Fruit fly (Drosophila melanogaster): ENCODE measurements around the gene Ktl.

The Ktl gene

DNA sequence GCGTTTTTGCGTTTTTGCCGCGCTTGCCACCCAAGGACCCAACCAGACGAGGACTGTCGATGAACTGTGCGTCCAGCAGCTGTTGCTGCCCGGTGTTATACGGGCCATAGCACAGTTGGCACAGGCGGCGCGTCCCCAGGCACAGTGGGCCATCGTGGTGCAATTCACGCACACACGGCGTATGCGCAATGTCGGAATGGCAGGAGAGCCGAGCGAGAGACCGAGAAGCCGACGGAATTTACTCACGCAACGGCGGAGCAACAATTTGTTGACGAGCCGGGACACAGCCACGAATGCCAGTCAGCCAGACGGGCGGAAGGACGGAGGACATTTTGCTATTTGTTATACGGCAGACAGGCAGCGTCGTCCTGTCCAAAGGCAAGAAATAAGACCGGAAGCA lies 48.3 kb upstream of the Ktl start, which contains the start of gene CG31191 (continued):
- TF ChIP-seq Dll (GFP tag; IDR thresholded peaks at IDR 0.05; ENCODE audit: partially characterized antibody) (no peak), Sry-β (GFP tag; optimal IDR thresholded peaks at IDR 0.05) (no peak), ro (GFP tag; IDR thresholded peaks at IDR 0.05) (no peak), CG12071 (GFP tag; optimal IDR thresholded peaks at IDR 0.05) (no peak), insv (GFP tag; optimal IDR thresholded peaks at IDR 0.05) (no peak), sna (GFP tag; IDR thresholded peaks at IDR 0.05; ENCODE audit: partially characterized antibody) (no peak), scrt (GFP tag; optimal IDR thresholded peaks at IDR 0.05) (peak; percentile 97), grn (GFP tag; optimal IDR thresholded peaks at IDR 0.05) (no peak), Trl (optimal IDR thresholded peaks at IDR 0.05) (peak in 1 of 2 experiments; percentile 6), Trl (GFP tag; optimal IDR thresholded peaks at IDR 0.05) (no peak), CG33557 (GFP tag; optimal IDR thresholded peaks at IDR 0.05) (no peak), Bdp1 (GFP tag; optimal IDR thresholded peaks at IDR 0.05) (no peak), slbo (GFP tag; IDR thresholded peaks at IDR 0.05) (no peak), Sox102F (GFP tag; optimal IDR thresholded peaks at IDR 0.05) (no peak), Med (GFP tag) (peak; percentile 77), zen (tag; optimal IDR thresholded peaks at IDR 0.05) (no peak), NC2β (GFP tag; optimal IDR thresholded peaks at IDR 0.05) (no peak), ham (GFP tag; IDR thresholded peaks at IDR 0.05) (no peak), row (GFP tag; IDR thresholded peaks at IDR 0.05) (no peak), CG1792 (GFP tag; optimal IDR thresholded peaks at IDR 0.05) (no peak), NfI (GFP tag; optimal IDR thresholded peaks at IDR 0.05) (no peak), fd3F (GFP tag; optimal IDR thresholded peaks at IDR 0.05) (no peak), crp (GFP tag; optimal IDR thresholded peaks at IDR 0.05) (no peak), z (GFP tag; IDR thresholded peaks at IDR 0.05) (no peak), Adf1 (GFP tag; IDR thresholded peaks at IDR 0.05) (peak; percentile 9; the same call in 1 of the 2 replicates), Sox100B (GFP tag; optimal IDR thresholded peaks at IDR 0.05) (no peak), ranshi (GFP tag; IDR thresholded peaks at IDR 0.05) (no peak), Meics (GFP tag; optimal IDR thresholded peaks at IDR 0.05) (no peak), ato (GFP tag; IDR thresholded peaks at IDR 0.05; ENCODE audit: partially characterized antibody) (no peak), Tbp (GFP tag; optimal IDR thresholded peaks at IDR 0.05) (no peak), HLH3B (GFP tag; IDR thresholded peaks at IDR 0.05) (no peak), CG11085 (GFP tag; IDR thresholded peaks at IDR 0.05) (no peak), Jarid2 (GFP tag; optimal IDR thresholded peaks at IDR 0.05) (no peak), Stat92E (GFP tag; optimal IDR thresholded peaks at IDR 0.05) (no peak), tll (GFP tag; optimal IDR thresholded peaks at IDR 0.05) (no peak), CG11456 (GFP tag; IDR thresholded peaks at IDR 0.05) (no peak), CG4730 (GFP tag; IDR thresholded peaks at IDR 0.05) (no peak), ttk (GFP tag; IDR thresholded peaks at IDR 0.05) (no peak), CG13894 (tag; optimal IDR thresholded peaks at IDR 0.05) (peak; percentile 14), ac (GFP tag; optimal IDR thresholded peaks at IDR 0.05) (no peak), CG43689 (GFP tag; IDR thresholded peaks at IDR 0.05) (no peak), CG10147 (GFP tag; optimal IDR thresholded peaks at IDR 0.05) (no peak), Asciz (GFP tag; optimal IDR thresholded peaks at IDR 0.05) (no peak), yki (optimal IDR thresholded peaks at IDR 0.05) (no peak), Ptx1 (GFP tag; IDR thresholded peaks at IDR 0.05) (no peak), tgo (GFP tag; IDR thresholded peaks at IDR 0.05) (no peak), CG7928 (GFP tag; optimal IDR thresholded peaks at IDR 0.05) (no peak), CG1647 (GFP tag; optimal IDR thresholded peaks at IDR 0.05) (no peak), sc (optimal IDR thresholded peaks at IDR 0.05) (no peak), sc (GFP tag; optimal IDR thresholded peaks at IDR 0.05) (no peak), bcd (GFP tag; optimal IDR thresholded peaks at IDR 0.05) (no peak), hkb (optimal IDR thresholded peaks at IDR 0.05) (no peak), hkb (GFP tag; IDR thresholded peaks at IDR 0.05) (no peak)
